Fruit fly (Drosophila melanogaster) whole organism, embryonic: ENCODE measurements around the gene CG12299.

ENCODE experiments used
- Ada2b ChIP-seq: fragments of 200-800 bp; sonication (Bioruptor generic); IDR thresholded peaks from 2 replicates; pipeline ENCODE4 v1.3.6; 2022; ENCODE audit warnings: missing biosample characterization, missing genetic modification characterization
- BEAF-32 ChIP-seq: fragments of 200-800 bp; sonication (Bioruptor generic); optimal IDR thresholded peaks from 3 replicates; lab custom pipeline; 2017; ENCODE audit warnings: missing biosample characterization, missing genetic modification characterization, mild to moderate bottlenecking, moderate library complexity, missing genetic modification reagents
- CG10147 ChIP-seq: fragments of 200-800 bp; sonication (Bioruptor generic); optimal IDR thresholded peaks from 2 replicates; lab custom pipeline; 2019; ENCODE audit warnings: missing biosample characterization, mild to moderate bottlenecking, missing genetic modification characterization, moderate library complexity
- CG10267 ChIP-seq: fragments of 200-800 bp; sonication (Bioruptor generic); optimal IDR thresholded peaks from 2 replicates; lab custom pipeline; 2018; ENCODE audit warnings: missing biosample characterization, mild to moderate bottlenecking, missing genetic modification characterization, moderate library complexity
- CG12659 ChIP-seq: fragments of 200-800 bp; sonication (Bioruptor generic); optimal IDR thresholded peaks from 3 replicates; lab custom pipeline; 2017; ENCODE audit warnings: mild to moderate bottlenecking, missing biosample characterization, missing genetic modification reagents, missing genetic modification characterization
- CG14860 ChIP-seq: fragments of 200-800 bp; sonication (Bioruptor generic); IDR thresholded peaks from 3 replicates; pipeline ENCODE4 v1.3.6; 2022; ENCODE audit warnings: missing biosample characterization, missing genetic modification characterization; ENCODE audit not compliant: partially characterized antibody
- CG15269 ChIP-seq: fragments of 200-800 bp; sonication (Bioruptor generic); optimal IDR thresholded peaks from 2 replicates; lab custom pipeline; 2018; ENCODE audit warnings: missing biosample characterization, mild to moderate bottlenecking, missing genetic modification characterization, moderate library complexity
- CG15514 ChIP-seq: fragments of 200-800 bp; sonication (Bioruptor generic); optimal IDR thresholded peaks from 3 replicates; lab custom pipeline; 2017; ENCODE audit warnings: missing biosample characterization, missing genetic modification characterization, mild to moderate bottlenecking, moderate library complexity, missing genetic modification reagents
- CG17186 ChIP-seq: fragments of 200-800 bp; sonication (Bioruptor generic); optimal IDR thresholded peaks from 3 replicates; lab custom pipeline; 2017; ENCODE audit warnings: missing biosample characterization, missing genetic modification reagents, missing genetic modification characterization
- CG17359 ChIP-seq: fragments of 200-800 bp; sonication (Bioruptor generic); optimal IDR thresholded peaks from 3 replicates; lab custom pipeline; 2018; ENCODE audit warnings: missing biosample characterization, mild to moderate bottlenecking, missing genetic modification characterization, moderate library complexity
- CG17829 ChIP-seq: fragments of 200-800 bp; optimal IDR thresholded peaks from 2 replicates; lab custom pipeline; 2019; ENCODE audit warnings: missing biosample characterization, mild to moderate bottlenecking, missing genetic modification characterization, moderate library complexity
- CG2678 ChIP-seq: fragments of 200-800 bp; sonication (Bioruptor generic); optimal IDR thresholded peaks from 3 replicates; lab custom pipeline; 2019; ENCODE audit warnings: missing biosample characterization, mild to moderate bottlenecking, missing genetic modification characterization, moderate library complexity
- CG42726 ChIP-seq: fragments of 200-800 bp; sonication (Bioruptor generic); IDR thresholded peaks from 2 replicates; pipeline ENCODE4 v1.3.6; 2022; ENCODE audit warnings: missing biosample characterization, missing genetic modification characterization; ENCODE audit not compliant: partially characterized antibody
- CG4617 ChIP-seq: fragments of 200-800 bp; sonication (Bioruptor generic); optimal IDR thresholded peaks from 3 replicates; lab custom pipeline; 2016; ENCODE audit warnings: missing biosample characterization, missing genetic modification characterization, borderline replicate concordance
- CG6791 ChIP-seq: fragments of 200-800 bp; sonication (Bioruptor generic); IDR thresholded peaks from 3 replicates; pipeline ENCODE4 v1.3.6; 2022; ENCODE audit warnings: missing biosample characterization, missing genetic modification characterization; ENCODE audit not compliant: partially characterized antibody
- CG7963 ChIP-seq: fragments of 200-800 bp; sonication (Bioruptor generic); IDR thresholded peaks from 3 replicates; pipeline ENCODE4 v1.3.6; 2022; ENCODE audit warnings: missing biosample characterization, missing genetic modification characterization; ENCODE audit not compliant: partially characterized antibody
- CG8388 ChIP-seq: fragments of 200-800 bp; sonication (Bioruptor generic); optimal IDR thresholded peaks from 2 replicates; lab custom pipeline; 2019; ENCODE audit warnings: missing biosample characterization, mild to moderate bottlenecking, missing genetic modification characterization, moderate library complexity
- CoRest ChIP-seq: fragments of 200-800 bp; sonication (Bioruptor generic); optimal IDR thresholded peaks from 3 replicates; lab custom pipeline; 2018; ENCODE audit warnings: missing biosample characterization, mild to moderate bottlenecking, missing genetic modification characterization, moderate library complexity
- Dll ChIP-seq: fragments of 200-800 bp; sonication (Bioruptor generic); IDR thresholded peaks from 4 replicates; pipeline ENCODE4 v1.3.6; 2022; ENCODE audit warnings: missing biosample characterization, missing genetic modification characterization; ENCODE audit not compliant: partially characterized antibody
- Doc3 ChIP-seq: fragments of 200-800 bp; sonication (Bioruptor generic); IDR thresholded peaks from 3 replicates; pipeline ENCODE4 v1.3.6; 2022; ENCODE audit warnings: missing biosample characterization, missing genetic modification characterization; ENCODE audit not compliant: partially characterized antibody
- E2f2 ChIP-seq: fragments of 200-800 bp; sonication (Bioruptor generic); IDR thresholded peaks from 2 replicates; pipeline ENCODE4 v1.3.6; 2022; ENCODE audit warnings: missing biosample characterization, missing genetic modification characterization
- Eip74EF ChIP-seq, 2 experiments: fragments of 200-800 bp in 1 of 2; fragments of >200 bp in 1 of 2; sonication (Bioruptor generic) in 1 of 2; optimal IDR thresholded peaks; 2 replicates each; lab custom pipeline; 2017 to 2019; ENCODE audit warnings: missing biosample characterization in 2 of 2, missing genetic modification characterization in 2 of 2, mild to moderate bottlenecking in 1 of 2, moderate library complexity in 1 of 2
- Ets97D ChIP-seq: fragments of 200-800 bp; sonication (Bioruptor generic); optimal IDR thresholded peaks from 3 replicates; lab custom pipeline; 2016; ENCODE audit warnings: missing biosample characterization, missing genetic modification characterization
- HLH4C ChIP-seq: fragments of 200-800 bp; sonication (Bioruptor generic); IDR thresholded peaks from 3 replicates; pipeline ENCODE4 v1.3.6; 2022; ENCODE audit warnings: missing biosample characterization, missing genetic modification characterization; ENCODE audit not compliant: partially characterized antibody
- HLH54F ChIP-seq: fragments of 200-800 bp; sonication (Bioruptor generic); optimal IDR thresholded peaks from 3 replicates; lab custom pipeline; 2016; ENCODE audit warnings: missing biosample characterization, missing genetic modification characterization
- MBD-R2 ChIP-seq: fragments of 200-800 bp; sonication (Bioruptor generic); IDR thresholded peaks from 2 replicates; pipeline ENCODE4 v1.3.6; 2022; ENCODE audit warnings: missing biosample characterization, missing genetic modification characterization
- MESR4 ChIP-seq: fragments of 200-800 bp; sonication (Bioruptor generic); optimal IDR thresholded peaks from 2 replicates; lab custom pipeline; 2018; ENCODE audit warnings: missing biosample characterization, mild to moderate bottlenecking, missing genetic modification characterization, moderate library complexity
- Med ChIP-seq: fragments of 200-800 bp; sonication (Bioruptor generic); peaks from one replicate; lab custom pipeline; 2016; ENCODE audit warnings: missing biosample characterization, missing genetic modification characterization, mild to moderate bottlenecking, inconsistent platforms, moderate library complexity
- Mrtf ChIP-seq: fragments of 200-800 bp; sonication (Bioruptor generic); IDR thresholded peaks from 3 replicates; pipeline ENCODE4 v1.3.6; 2022; ENCODE audit warnings: missing biosample characterization, missing genetic modification characterization
- Opbp ChIP-seq: fragments of 200-800 bp; sonication (Bioruptor generic); IDR thresholded peaks from 3 replicates; pipeline ENCODE4 v1.3.6; 2022; ENCODE audit warnings: missing biosample characterization, missing genetic modification characterization; ENCODE audit not compliant: partially characterized antibody
- Scr ChIP-seq: fragments of 200-800 bp; sonication (Bioruptor generic); IDR thresholded peaks from 2 replicates; pipeline ENCODE4 v1.3.6; 2022; ENCODE audit warnings: missing biosample characterization, missing genetic modification characterization; ENCODE audit not compliant: partially characterized antibody
- Sin3A ChIP-seq: fragments of >200 bp; optimal IDR thresholded peaks from 2 replicates; lab custom pipeline; 2018
- Sry-δ ChIP-seq: fragments of 200-800 bp; sonication (Bioruptor generic); optimal IDR thresholded peaks from 2 replicates; lab custom pipeline; 2016; ENCODE audit warnings: missing biosample characterization, missing genetic modification characterization
- amos ChIP-seq: fragments of 200-800 bp; sonication (Bioruptor generic); IDR thresholded peaks from 2 replicates; pipeline ENCODE4 v1.3.6; 2022; ENCODE audit warnings: missing biosample characterization, missing genetic modification characterization; ENCODE audit not compliant: partially characterized antibody
- ato ChIP-seq: fragments of 200-800 bp; sonication (Bioruptor generic); IDR thresholded peaks from 2 replicates; pipeline ENCODE4 v1.3.6; 2022; ENCODE audit warnings: missing biosample characterization, missing genetic modification characterization; ENCODE audit not compliant: partially characterized antibody
- crol ChIP-seq: fragments of 200-800 bp; sonication (Bioruptor generic); IDR thresholded peaks from 2 replicates; pipeline ENCODE4 v1.3.6; 2022; ENCODE audit warnings: missing biosample characterization, missing genetic modification characterization
- dm ChIP-seq: fragments of 200-800 bp; sonication (Bioruptor generic); optimal IDR thresholded peaks from 3 replicates; lab custom pipeline; 2016; ENCODE audit warnings: missing biosample characterization, missing genetic modification characterization
- her ChIP-seq: fragments of 200-800 bp; sonication (Bioruptor generic); optimal IDR thresholded peaks from 2 replicates; lab custom pipeline; 2016; ENCODE audit warnings: missing biosample characterization, missing genetic modification characterization
- inv ChIP-seq: fragments of 200-800 bp; sonication (Bioruptor generic); IDR thresholded peaks from 2 replicates; pipeline ENCODE4 v1.3.6; 2022; ENCODE audit warnings: missing biosample characterization, missing genetic modification characterization; ENCODE audit not compliant: partially characterized antibody
- nerfin-2 ChIP-seq: fragments of 200-800 bp; sonication (Bioruptor generic); IDR thresholded peaks from 2 replicates; pipeline ENCODE4 v1.3.6; 2022; ENCODE audit warnings: missing biosample characterization, missing genetic modification characterization; ENCODE audit not compliant: partially characterized antibody
- pnt ChIP-seq: fragments of 200-800 bp; sonication (Bioruptor generic); optimal IDR thresholded peaks from 3 replicates; lab custom pipeline; 2016; ENCODE audit warnings: missing biosample characterization, missing genetic modification characterization
- scrt ChIP-seq: fragments of 200-800 bp; sonication (Bioruptor generic); optimal IDR thresholded peaks from 2 replicates; lab custom pipeline; 2018; ENCODE audit warnings: missing biosample characterization, mild to moderate bottlenecking, missing genetic modification characterization, moderate library complexity
- slbo ChIP-seq: fragments of 200-800 bp; sonication (Bioruptor generic); IDR thresholded peaks from 2 replicates; pipeline ENCODE4 v1.3.6; 2022; ENCODE audit warnings: missing biosample characterization, missing genetic modification characterization
- stwl ChIP-seq: fragments of 200-800 bp; sonication (Bioruptor generic); optimal IDR thresholded peaks from 3 replicates; lab custom pipeline; 2018; ENCODE audit warnings: missing biosample characterization, mild to moderate bottlenecking, missing genetic modification characterization, moderate library complexity
- toy ChIP-seq: fragments of 200-800 bp; sonication (Bioruptor generic); IDR thresholded peaks from 2 replicates; pipeline ENCODE4 v1.3.6; 2022; ENCODE audit warnings: missing biosample characterization, missing genetic modification characterization
- vnd ChIP-seq: fragments of 200-800 bp; sonication (Bioruptor generic); IDR thresholded peaks from 3 replicates; pipeline ENCODE4 v1.3.6; 2022; ENCODE audit warnings: missing biosample characterization, missing genetic modification characterization; ENCODE audit not compliant: partially characterized antibody
- zen2 ChIP-seq: fragments of 200-800 bp; sonication (Bioruptor generic); IDR thresholded peaks from 3 replicates; pipeline ENCODE4 v1.3.6; 2022; ENCODE audit warnings: missing biosample characterization, missing genetic modification characterization; ENCODE audit not compliant: partially characterized antibody

Gene CG12299

DNA sequence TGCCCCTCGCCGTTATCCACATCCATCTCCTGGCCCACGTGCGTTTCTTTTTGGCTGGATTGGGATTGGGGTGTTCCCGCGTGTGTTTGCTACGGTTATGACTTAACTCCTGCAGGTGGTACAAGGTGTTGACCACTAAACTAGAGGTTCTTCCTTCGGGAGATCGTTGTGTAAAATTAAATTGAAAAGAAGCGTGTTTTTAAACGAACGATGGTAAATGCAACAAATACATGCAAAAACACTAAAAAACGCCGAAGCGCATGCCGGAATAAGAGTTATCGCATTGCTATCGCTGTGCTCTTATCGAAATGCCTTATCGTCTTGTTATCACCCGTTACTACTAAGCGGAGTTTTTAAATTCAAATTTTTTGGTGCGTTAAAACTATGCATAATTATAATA is 32.6 kb downstream of the CG12299 start, which contains the start of gene CG6724 (continued):
- TF ChIP-seq HLH4C (GFP tag; lab: Robert Waterston, UW) (peak; percentile 88), Sry-δ (GFP tag; lab: Kevin White, UChicago) (peak; percentile 80), Sin3A (lab: Kevin White, UChicago) (peak; percentile 46), HLH54F (GFP tag; lab: Kevin White, UChicago) (no peak), CG17359 (no peak), CG10267 (peak; percentile 37), her (no peak), Med (peak; percentile 73), CG14860 (GFP tag; lab: Robert Waterston, UW) (peak; percentile 45), zen2 (0 out of 3 replicates have a peak, but pooled peaks have one; percentile 46), CG10147 (GFP tag; lab: Kevin White, UChicago) (no peak), inv (GFP tag; lab: Robert Waterston, UW) (peak; percentile 50), CoRest (tag; lab: Kevin White, UChicago) (peak; percentile 4), pnt (GFP tag; lab: Kevin White, UChicago) (no peak), CG15514 (GFP tag; lab: Kevin White, UChicago) (peak; percentile 32), Mrtf (GFP tag; lab: Robert Waterston, UW) (no peak), MBD-R2 (GFP tag; lab: Robert Waterston, UW) (peak; percentile 69; the same call in 1 of the 2 replicates), CG15269 (no peak), dm (GFP tag; lab: Kevin White, UChicago) (peak; percentile 90), Ets97D (peak; percentile 55), E2f2 (peak; percentile 90), Dll (GFP tag; lab: Robert Waterston, UW) (peak; percentile 69; the same call in 3 of the 4 replicates), stwl (peak; percentile 87), CG17829 (peak; percentile 25), Opbp (GFP tag; lab: Robert Waterston, UW) (peak; percentile 81), nerfin-2 (GFP tag; lab: Robert Waterston, UW) (peak; percentile 73; the same call in 1 of the 2 replicates), CG12659 (GFP tag; lab: Kevin White, UChicago) (peak; percentile 11), CG42726 (GFP tag; lab: Robert Waterston, UW) (peak; percentile 73; the same call in 1 of the 2 replicates), CG2678 (tag; lab: Kevin White, UChicago) (no peak), crol (GFP tag; lab: Robert Waterston, UW) (peak; percentile 51; the same call in 1 of the 2 replicates), amos (GFP tag; lab: Robert Waterston, UW) (peak; percentile 71), Eip74EF (GFP tag; optimal IDR thresholded peaks at IDR 0.05; lab: Kevin White, UChicago) (no peak), BEAF-32 (GFP tag; lab: Kevin White, UChicago) (peak; percentile 65), CG17186 (GFP tag; lab: Kevin White, UChicago) (peak; percentile 65), CG4617 (GFP tag; lab: Kevin White, UChicago) (peak; percentile 69), vnd (GFP tag; lab: Robert Waterston, UW) (peak; percentile 46; the same call in 2 of the 3 replicates), CG6791 (peak; percentile 76), Doc3 (peak; percentile 28; the same call in 1 of the 3 replicates), slbo (GFP tag; lab: Robert Waterston, UW) (no peak), ato (GFP tag; lab: Robert Waterston, UW) (peak; percentile 71), scrt (GFP tag; lab: Kevin White, UChicago) (peak; percentile 56), MESR4 (GFP tag; lab: Kevin White, UChicago) (peak; percentile 62), Ada2b (GFP tag; lab: Robert Waterston, UW) (no peak), toy (GFP tag; lab: Robert Waterston, UW) (no peak), CG8388 (GFP tag; lab: Kevin White, UChicago) (no peak), Scr (GFP tag; lab: Robert Waterston, UW) (peak; percentile 68), CG7963 (GFP tag; lab: Robert Waterston, UW) (peak; percentile 61; the same call in 2 of the 3 replicates)
